Fruit fly (Drosophila melanogaster) whole organism, prepupa: ENCODE results near the gene CG43121.
A peak's percentile ranks its signal among the peaks of the same experiment; 100 is the strongest.

ENCODE experiments used
- CG10631 ChIP-seq: fragments of 200-800 bp; sonication (Bioruptor generic); optimal IDR thresholded peaks from 2 replicates; lab custom pipeline; 2016; ENCODE audit warnings: missing biosample characterization, missing genetic modification characterization
- CG10669 ChIP-seq: fragments of 200-800 bp; sonication (Bioruptor generic); optimal IDR thresholded peaks from 3 replicates; lab custom pipeline; 2018; ENCODE audit warnings: missing biosample characterization, mild to moderate bottlenecking, missing genetic modification characterization, moderate library complexity
- CG11294 ChIP-seq: fragments of 200-800 bp; sonication (Bioruptor generic); IDR thresholded peaks from 2 replicates; pipeline ENCODE4 v1.3.6; 2022; ENCODE audit warnings: missing biosample characterization, missing genetic modification characterization
- CG11762 ChIP-seq: fragments of 200-800 bp; sonication (Bioruptor generic); optimal IDR thresholded peaks from 3 replicates; lab custom pipeline; 2016; ENCODE audit warnings: missing biosample characterization, missing genetic modification characterization; ENCODE audit not compliant: insufficient read depth
- CG11902 ChIP-seq: fragments of 200-800 bp; sonication (Bioruptor generic); optimal IDR thresholded peaks from 3 replicates; lab custom pipeline; 2016; ENCODE audit warnings: missing biosample characterization, missing genetic modification characterization
- CG15336 ChIP-seq: fragments of 200-800 bp; sonication (Bioruptor generic); IDR thresholded peaks from 2 replicates; pipeline ENCODE4 v1.3.6; 2022; ENCODE audit warnings: missing biosample characterization, missing genetic modification characterization
- CG1621 ChIP-seq: fragments of 200-800 bp; sonication (Bioruptor generic); optimal IDR thresholded peaks from 3 replicates; lab custom pipeline; 2018; ENCODE audit warnings: missing biosample characterization, mild to moderate bottlenecking, missing genetic modification characterization
- CG16779 ChIP-seq: fragments of 200-800 bp; sonication (Bioruptor generic); optimal IDR thresholded peaks from 3 replicates; lab custom pipeline; 2017; ENCODE audit warnings: missing biosample characterization, mild to moderate bottlenecking, missing genetic modification characterization
- CG3032 ChIP-seq: fragments of 200-800 bp; optimal IDR thresholded peaks from 2 replicates; lab custom pipeline; 2019; ENCODE audit warnings: missing biosample characterization, mild to moderate bottlenecking, missing genetic modification characterization, moderate library complexity
- CG31627 ChIP-seq: fragments of 200-800 bp; sonication (Bioruptor generic); optimal IDR thresholded peaks from 3 replicates; lab custom pipeline; 2016; ENCODE audit warnings: missing biosample characterization, missing genetic modification characterization
- CG32006 ChIP-seq: fragments of 200-800 bp; sonication (Bioruptor generic); optimal IDR thresholded peaks from 3 replicates; lab custom pipeline; 2017; ENCODE audit warnings: missing biosample characterization, mild to moderate bottlenecking, missing genetic modification characterization
- CG3919 ChIP-seq: fragments of 200-800 bp; sonication (Bioruptor generic); optimal IDR thresholded peaks from 3 replicates; lab custom pipeline; 2016; ENCODE audit warnings: missing biosample characterization, missing genetic modification characterization
- CG4318 ChIP-seq: fragments of 200-800 bp; sonication (Bioruptor generic); optimal IDR thresholded peaks from 3 replicates; lab custom pipeline; 2017; ENCODE audit warnings: missing biosample characterization, mild to moderate bottlenecking, missing genetic modification characterization
- CG6163 ChIP-seq: fragments of 200-800 bp; sonication (Bioruptor generic); IDR thresholded peaks from 3 replicates; pipeline ENCODE4 v1.3.6; 2022; ENCODE audit warnings: missing biosample characterization, missing genetic modification characterization
- CG6276 ChIP-seq: fragments of 200-800 bp; sonication (Bioruptor generic); optimal IDR thresholded peaks from 2 replicates; lab custom pipeline; 2017; ENCODE audit warnings: missing biosample characterization, mild to moderate bottlenecking, missing genetic modification characterization
- CG6792 ChIP-seq: fragments of 200-800 bp; sonication (Bioruptor generic); optimal IDR thresholded peaks from 3 replicates; lab custom pipeline; 2016; ENCODE audit warnings: missing biosample characterization, missing genetic modification characterization
- CG6808 ChIP-seq: fragments of 200-800 bp; sonication (Bioruptor generic); optimal IDR thresholded peaks from 3 replicates; lab custom pipeline; 2017; ENCODE audit warnings: missing biosample characterization, missing genetic modification characterization, mild to moderate bottlenecking, moderate library complexity, missing genetic modification reagents
- CG7368 ChIP-seq: fragments of 200-800 bp; sonication (Bioruptor generic); optimal IDR thresholded peaks from 3 replicates; lab custom pipeline; 2016; ENCODE audit warnings: missing biosample characterization, missing genetic modification characterization
- CG8119 ChIP-seq: fragments of 200-800 bp; sonication (Bioruptor generic); IDR thresholded peaks from 3 replicates; pipeline ENCODE4 v1.3.6; 2022; ENCODE audit warnings: missing biosample characterization, missing genetic modification characterization
- CG8319 ChIP-seq: fragments of 200-800 bp; sonication (Bioruptor generic); optimal IDR thresholded peaks from 3 replicates; lab custom pipeline; 2016; ENCODE audit warnings: missing biosample characterization, missing genetic modification characterization
- CG8632 ChIP-seq: fragments of 200-800 bp; sonication (Bioruptor generic); optimal IDR thresholded peaks from 3 replicates; lab custom pipeline; 2016; ENCODE audit warnings: missing biosample characterization, missing genetic modification characterization
- CG9139 ChIP-seq: fragments of 200-800 bp; sonication (Bioruptor generic); optimal IDR thresholded peaks from 3 replicates; lab custom pipeline; 2017; ENCODE audit warnings: missing biosample characterization, mild to moderate bottlenecking, missing genetic modification characterization
- Eip78C ChIP-seq: fragments of 200-800 bp; sonication (Bioruptor generic); peaks from one replicate; lab custom pipeline; 2016; ENCODE audit warnings: missing biosample characterization, missing genetic modification characterization
- Eip93F ChIP-seq: fragments of 200-800 bp; sonication (Bioruptor generic); optimal IDR thresholded peaks from 2 replicates; lab custom pipeline; 2016; ENCODE audit warnings: missing biosample characterization, mild to moderate bottlenecking, missing genetic modification characterization
- Ets21C ChIP-seq: fragments of 200-800 bp; sonication (Bioruptor generic); optimal IDR thresholded peaks from 3 replicates; lab custom pipeline; 2016; ENCODE audit warnings: missing biosample characterization, missing genetic modification characterization
- Ets96B ChIP-seq: fragments of 200-800 bp; optimal IDR thresholded peaks from 2 replicates; lab custom pipeline; 2019; ENCODE audit warnings: missing biosample characterization, mild to moderate bottlenecking, missing genetic modification characterization, moderate library complexity
- Gug ChIP-seq: fragments of 200-800 bp; sonication (Bioruptor generic); IDR thresholded peaks from 2 replicates; pipeline ENCODE4 v1.3.6; 2022; ENCODE audit warnings: missing biosample characterization, missing genetic modification characterization
- Hr38 ChIP-seq: sonication (Bioruptor generic); optimal IDR thresholded peaks from 2 replicates; lab custom pipeline; 2016; ENCODE audit warnings: missing biosample characterization, missing genetic modification characterization
- Hr39 ChIP-seq: fragments of 200-800 bp; sonication (Bioruptor generic); optimal IDR thresholded peaks from 2 replicates; lab custom pipeline; 2016; ENCODE audit warnings: missing biosample characterization, missing genetic modification characterization
- Hr4 ChIP-seq: fragments of 200-800 bp; sonication (Bioruptor generic); optimal IDR thresholded peaks from 3 replicates; lab custom pipeline; 2016; ENCODE audit warnings: missing biosample characterization, missing genetic modification characterization
- Met ChIP-seq: fragments of 200-800 bp; sonication (Bioruptor generic); optimal IDR thresholded peaks from 3 replicates; lab custom pipeline; 2016; ENCODE audit warnings: missing biosample characterization, missing genetic modification characterization
- OdsH ChIP-seq: fragments of 200-800 bp; sonication (Bioruptor generic); optimal IDR thresholded peaks from 3 replicates; lab custom pipeline; 2016; ENCODE audit warnings: missing biosample characterization, missing genetic modification characterization
- Sox102F ChIP-seq: fragments of 200-800 bp; sonication (Bioruptor generic); optimal IDR thresholded peaks from 2 replicates; lab custom pipeline; 2016; ENCODE audit warnings: missing biosample characterization, mild to moderate bottlenecking, missing genetic modification characterization
- Sox14 ChIP-seq: fragments of 200-800 bp; sonication (Bioruptor generic); optimal IDR thresholded peaks from 3 replicates; lab custom pipeline; 2016; ENCODE audit warnings: missing biosample characterization, missing genetic modification characterization
- Sox15 ChIP-seq: fragments of 200-800 bp; sonication (Bioruptor generic); optimal IDR thresholded peaks from 3 replicates; lab custom pipeline; 2016; ENCODE audit warnings: missing biosample characterization, missing genetic modification characterization
- achi ChIP-seq: fragments of 200-800 bp; sonication (Bioruptor generic); optimal IDR thresholded peaks from 3 replicates; lab custom pipeline; 2016; ENCODE audit warnings: missing biosample characterization, missing genetic modification characterization
- acj6 ChIP-seq: fragments of 200-800 bp; sonication (Bioruptor generic); optimal IDR thresholded peaks from 3 replicates; lab custom pipeline; 2016; ENCODE audit warnings: missing biosample characterization, missing genetic modification characterization
- cyc ChIP-seq: fragments of 200-800 bp; sonication (Bioruptor generic); optimal IDR thresholded peaks from 3 replicates; lab custom pipeline; 2016; ENCODE audit warnings: missing biosample characterization, missing genetic modification characterization
- dac ChIP-seq: fragments of 200-800 bp; sonication (Bioruptor generic); optimal IDR thresholded peaks from 2 replicates; lab custom pipeline; 2017; ENCODE audit warnings: missing biosample characterization, mild to moderate bottlenecking, missing genetic modification characterization
- dsx ChIP-seq: fragments of 200-800 bp; optimal IDR thresholded peaks from 3 replicates; lab custom pipeline; 2019; ENCODE audit warnings: missing biosample characterization, mild to moderate bottlenecking, missing genetic modification characterization, moderate library complexity; ENCODE audit not compliant: poor library complexity, severe bottlenecking
- eg ChIP-seq: fragments of 200-800 bp; sonication (Bioruptor generic); IDR thresholded peaks from 3 replicates; pipeline ENCODE4 v1.3.6; 2022; ENCODE audit warnings: missing biosample characterization, missing genetic modification characterization
- esn ChIP-seq: fragments of 200-800 bp; sonication (Bioruptor generic); optimal IDR thresholded peaks from 2 replicates; lab custom pipeline; 2016; ENCODE audit warnings: missing biosample characterization, mild to moderate bottlenecking, missing genetic modification characterization, moderate library complexity
- fd85E ChIP-seq: fragments of 200-800 bp; sonication (Bioruptor generic); optimal IDR thresholded peaks from 3 replicates; lab custom pipeline; 2016; ENCODE audit warnings: missing biosample characterization, missing genetic modification characterization
- fkh ChIP-seq: fragments of 200-800 bp; sonication (Bioruptor generic); optimal IDR thresholded peaks from 3 replicates; lab custom pipeline; 2017; ENCODE audit warnings: missing biosample characterization, mild to moderate bottlenecking, missing genetic modification characterization, moderate library complexity
- lz ChIP-seq: fragments of 200-800 bp; sonication (Bioruptor generic); optimal IDR thresholded peaks from 3 replicates; lab custom pipeline; 2016; ENCODE audit warnings: missing biosample characterization, missing genetic modification characterization
- salr ChIP-seq, 2 experiments: fragments of 200-800 bp; sonication (Bioruptor generic); optimal IDR thresholded peaks; 3 replicates each; lab custom pipeline; 2016 to 2018; ENCODE audit warnings: missing biosample characterization in 2 of 2, missing genetic modification characterization in 2 of 2, mild to moderate bottlenecking in 1 of 2
- spab ChIP-seq: fragments of 200-800 bp; sonication (Bioruptor generic); optimal IDR thresholded peaks from 2 replicates; lab custom pipeline; 2017; ENCODE audit warnings: missing biosample characterization, mild to moderate bottlenecking, missing genetic modification characterization, missing genetic modification reagents
- svp ChIP-seq: fragments of 200-800 bp; sonication (Bioruptor generic); peaks from one replicate; lab custom pipeline; 2016; ENCODE audit warnings: missing biosample characterization, missing genetic modification characterization
- topi ChIP-seq: fragments of 200-800 bp; sonication (Bioruptor generic); optimal IDR thresholded peaks from 3 replicates; lab custom pipeline; 2016; ENCODE audit warnings: missing biosample characterization, missing genetic modification characterization

Gene CG43121

DNA sequence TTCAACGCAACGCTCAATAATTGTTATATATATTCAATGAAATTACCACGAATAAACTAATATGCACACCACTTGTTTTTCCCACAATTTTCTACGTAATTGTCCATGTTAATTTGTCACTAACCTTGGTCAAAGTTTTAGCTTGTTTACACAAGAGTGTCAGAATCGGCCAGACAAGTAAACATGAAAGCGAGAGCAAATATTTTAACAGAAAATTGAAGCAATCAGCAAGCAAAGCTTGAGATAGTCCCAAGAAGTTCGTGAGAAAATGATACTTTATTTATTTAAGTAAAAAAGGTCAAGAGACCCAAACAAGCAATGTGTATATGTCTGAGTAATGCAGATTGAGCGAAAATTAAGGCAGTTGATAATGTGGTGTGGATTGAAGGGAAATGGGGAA lies 35.8 kb upstream of the CG43121 start (continued):
- peak; percentile 28 for TF ChIP-seq CG6792 (GFP tag; lab: Kevin White, UChicago)
- TF ChIP-seq CG15336 (GFP tag; lab: Robert Waterston, UW), result no peak
- TF ChIP-seq Hr4 (GFP tag; lab: Kevin White, UChicago), result no peak
- TF ChIP-seq CG6163 (GFP tag; lab: Robert Waterston, UW), result no peak; the same call in 2 of the 3 replicates
- no peak for TF ChIP-seq achi (GFP tag; lab: Kevin White, UChicago)
- TF ChIP-seq CG10631 (GFP tag; lab: Kevin White, UChicago), result no peak
- no peak for TF ChIP-seq CG11294 (GFP tag; lab: Robert Waterston, UW)
- TF ChIP-seq CG3919 (GFP tag; lab: Kevin White, UChicago), result no peak
- TF ChIP-seq topi (GFP tag; lab: Kevin White, UChicago), result peak; percentile 32

DNA sequence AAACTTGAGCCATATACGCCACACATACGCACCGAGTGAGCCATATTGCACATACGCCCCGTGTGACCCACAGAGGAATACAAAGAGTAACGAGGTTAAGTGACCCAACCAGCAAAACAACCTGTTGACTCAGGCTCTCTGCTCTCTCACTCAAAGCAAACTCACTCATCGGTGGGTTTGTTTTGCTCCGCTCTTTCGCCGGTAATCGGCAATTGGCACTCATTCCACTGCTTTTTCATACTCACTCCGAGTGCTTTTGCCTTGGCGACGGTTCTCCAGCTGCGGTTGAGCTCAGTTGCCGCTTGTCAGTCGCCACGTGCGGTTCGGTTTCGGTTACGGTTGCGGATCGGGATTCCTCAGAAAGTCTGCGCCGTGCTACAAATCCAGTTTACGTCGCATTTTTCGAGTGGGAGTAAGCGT lies 34.2 kb upstream of the CG43121 start:
- TF ChIP-seq CG11294 (GFP tag; lab: Robert Waterston, UW) (no peak), OdsH (GFP tag; lab: Kevin White, UChicago) (no peak), CG1621 (peak; percentile 65), topi (GFP tag; lab: Kevin White, UChicago) (peak; percentile 9), achi (GFP tag; lab: Kevin White, UChicago) (peak; percentile 26), CG6276 (GFP tag; lab: Kevin White, UChicago) (no peak), CG7368 (GFP tag; lab: Kevin White, UChicago) (peak; percentile 14), lz (GFP tag; lab: Kevin White, UChicago) (no peak), fkh (GFP tag; lab: Kevin White, UChicago) (no peak), spab (GFP tag; lab: Kevin White, UChicago) (no peak), CG15336 (GFP tag; lab: Robert Waterston, UW) (no peak), CG6808 (GFP tag; lab: Kevin White, UChicago) (no peak), CG4318 (no peak), Sox14 (peak; percentile 9), CG16779 (tag; lab: Kevin White, UChicago) (peak; percentile 32), CG32006 (GFP tag; lab: Kevin White, UChicago) (no peak), cyc (no peak), CG8319 (no peak), CG11762 (GFP tag; lab: Kevin White, UChicago) (no peak), Ets21C (GFP tag; lab: Kevin White, UChicago) (no peak), Hr38 (no peak), dsx (GFP tag; lab: Kevin White, UChicago) (no peak), CG10631 (GFP tag; lab: Kevin White, UChicago) (no peak), Hr39 (GFP tag; lab: Kevin White, UChicago) (no peak), CG8632 (GFP tag; lab: Kevin White, UChicago) (no peak), Met (GFP tag; lab: Kevin White, UChicago) (peak; percentile 29), CG9139 (GFP tag; lab: Kevin White, UChicago) (peak; percentile 60), CG3919 (GFP tag; lab: Kevin White, UChicago) (no peak), Sox15 (GFP tag; lab: Kevin White, UChicago) (no peak), fd85E (GFP tag; lab: Kevin White, UChicago) (no peak), Eip93F (no peak), esn (GFP tag; lab: Kevin White, UChicago) (no peak), Gug (GFP tag; lab: Robert Waterston, UW) (no peak), Ets96B (tag; lab: Kevin White, UChicago) (no peak), CG6163 (GFP tag; lab: Robert Waterston, UW) (no peak), CG10669 (no peak), CG6792 (GFP tag; lab: Kevin White, UChicago) (no peak), CG31627 (GFP tag; lab: Kevin White, UChicago) (no peak), CG11902 (GFP tag; lab: Kevin White, UChicago) (no peak), Hr4 (GFP tag; lab: Kevin White, UChicago) (no peak), salr (GFP tag; optimal IDR thresholded peaks at IDR 0.05; lab: Kevin White, UChicago) (no peak), dac (GFP tag; lab: Kevin White, UChicago) (no peak), eg (no peak), CG8119 (no peak; the same call in 2 of the 3 replicates), CG3032 (tag; lab: Kevin White, UChicago) (no peak), svp (GFP tag; lab: Kevin White, UChicago) (peak; percentile 84), Eip78C (GFP tag; lab: Kevin White, UChicago) (no peak), acj6 (GFP tag; lab: Kevin White, UChicago) (no peak), Sox102F (GFP tag; lab: Kevin White, UChicago) (no peak)
